Worm (Caenorhabditis elegans) whole organism, L2 larva: ENCODE measurements around the gene K03H6.4.

Experiments used
- aly-2 ChIP-seq: fragments of 150-350 bp; optimal IDR thresholded peaks from 2 replicates; lab custom pipeline; 2014; ENCODE audit warnings: missing biosample characterization, missing genetic modification characterization
- ama-1 ChIP-seq: fragments of 150-350 bp; optimal IDR thresholded peaks from 2 replicates; lab custom pipeline; 2018; ENCODE audit warnings: inconsistent platforms
- ceh-16 ChIP-seq: fragments of 150-350 bp; optimal IDR thresholded peaks from 2 replicates; lab custom pipeline; 2014; ENCODE audit warnings: missing biosample characterization, missing genetic modification characterization
- lin-13 ChIP-seq: fragments of 150-350 bp; optimal IDR thresholded peaks from 2 replicates; lab custom pipeline; 2014; ENCODE audit warnings: missing biosample characterization, missing genetic modification reagents, missing genetic modification characterization
- lin-39 ChIP-seq: fragments of 150-350 bp; optimal IDR thresholded peaks from 2 replicates; lab custom pipeline; 2014; ENCODE audit warnings: missing biosample characterization, missing genetic modification reagents, missing genetic modification characterization
- mdl-1 ChIP-seq, 2 experiments: fragments of 150-350 bp in 1 of 2; sonication (generic microtip) in 1 of 2; optimal IDR thresholded peaks; 2 replicates each; lab custom pipeline; 2017; ENCODE audit warnings: missing biosample characterization in 2 of 2, missing genetic modification characterization in 2 of 2
- nhr-12 ChIP-seq: fragments of 150-350 bp; optimal IDR thresholded peaks from 2 replicates; lab custom pipeline; 2014; ENCODE audit warnings: missing biosample characterization, missing genetic modification characterization
- nhr-6 ChIP-seq: fragments of 150-350 bp; optimal IDR thresholded peaks from 2 replicates; lab custom pipeline; 2014; ENCODE audit warnings: missing biosample characterization, missing genetic modification characterization
- skn-1 ChIP-seq: sonication (generic microtip); optimal IDR thresholded peaks from 2 replicates; lab custom pipeline; 2017; ENCODE audit warnings: missing biosample characterization, missing genetic modification characterization
- unc-39 ChIP-seq: fragments of 150-350 bp; optimal IDR thresholded peaks from 2 replicates; lab custom pipeline; 2014; ENCODE audit warnings: missing biosample characterization, missing genetic modification characterization
- unc-62 ChIP-seq: fragments of 150-350 bp; optimal IDR thresholded peaks from 2 replicates; lab custom pipeline; 2014; ENCODE audit warnings: missing biosample characterization, missing genetic modification reagents, missing genetic modification characterization
- zag-1 ChIP-seq: fragments of 150-350 bp; optimal IDR thresholded peaks from 2 replicates; lab custom pipeline; 2014; ENCODE audit warnings: missing biosample characterization, missing genetic modification characterization
- ztf-11 ChIP-seq: sonication (generic microtip); optimal IDR thresholded peaks from 2 replicates; lab custom pipeline; 2017; ENCODE audit warnings: missing biosample characterization, missing genetic modification characterization
- ztf-4 ChIP-seq: fragments of 150-350 bp; optimal IDR thresholded peaks from 2 replicates; lab custom pipeline; 2014; ENCODE audit warnings: missing biosample characterization, missing genetic modification characterization

DNA sequence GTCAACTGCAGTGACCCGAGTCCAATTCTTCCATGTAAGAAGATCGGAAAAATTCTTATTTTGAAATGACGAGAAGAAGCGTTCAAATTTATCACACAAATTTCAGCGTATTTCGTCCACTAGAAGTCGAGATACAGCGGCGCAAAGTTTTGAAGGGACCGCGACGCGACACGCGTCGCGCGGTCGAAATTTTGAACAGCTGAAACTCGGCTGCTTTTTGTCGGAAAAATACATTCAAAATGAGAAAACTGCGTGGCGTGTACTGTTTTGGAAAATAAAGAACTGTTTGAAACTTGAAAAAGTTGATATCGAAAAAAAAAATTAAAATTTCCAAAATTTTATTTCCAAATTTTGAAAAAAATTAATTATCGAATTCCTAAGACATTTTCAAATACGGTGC lies 8.2 kb downstream of the K03H6.4 start:
- TF ChIP-seq skn-1 (no peak), lin-13 (no peak), aly-2 (tag; lab: Kevin White, UChicago) (no peak), unc-62 (GFP tag; lab: Kevin White, UChicago) (no peak), nhr-6 (tag; lab: Kevin White, UChicago) (no peak), unc-39 (tag; lab: Kevin White, UChicago) (no peak), mdl-1 (tag; optimal IDR thresholded peaks at IDR 0.05; lab: Kevin White, UChicago) (no peak), lin-39 (no peak), ceh-16 (tag; lab: Kevin White, UChicago) (no peak), zag-1 (tag; lab: Kevin White, UChicago) (no peak), ztf-11 (no peak), ztf-4 (tag; lab: Kevin White, UChicago) (no peak), ama-1 (lab: Kevin White, UChicago) (no peak), nhr-12 (tag; lab: Kevin White, UChicago) (no peak)
